Fruit fly (Drosophila melanogaster) whole organism, adult: ENCODE data around the gene CG13043.

Experiments
- CG11617 ChIP-seq: fragments of 200-800 bp; sonication (Bioruptor generic); optimal IDR thresholded peaks from 2 replicates; lab custom pipeline; 2017; ENCODE audit warnings: mild to moderate bottlenecking, missing biosample characterization, missing genetic modification reagents, missing genetic modification characterization
- CG12768 ChIP-seq: fragments of 200-800 bp; sonication (Bioruptor generic); optimal IDR thresholded peaks from 2 replicates; lab custom pipeline; 2017; ENCODE audit warnings: missing biosample characterization, missing genetic modification characterization, mild to moderate bottlenecking, moderate library complexity, missing genetic modification reagents
- CG14711 ChIP-seq: fragments of 200-800 bp; sonication (Bioruptor generic); optimal IDR thresholded peaks from 2 replicates; lab custom pipeline; 2018; ENCODE audit warnings: missing biosample characterization, mild to moderate bottlenecking, missing genetic modification characterization, moderate library complexity
- CG1620 ChIP-seq: fragments of 200-800 bp; sonication (Bioruptor generic); optimal IDR thresholded peaks from 2 replicates; lab custom pipeline; 2016; ENCODE audit warnings: missing biosample characterization, missing genetic modification characterization
- CG33017 ChIP-seq: fragments of 200-800 bp; sonication (Bioruptor generic); optimal IDR thresholded peaks from 2 replicates; lab custom pipeline; 2018; ENCODE audit warnings: missing biosample characterization, mild to moderate bottlenecking, missing genetic modification characterization, moderate library complexity
- CG5204 ChIP-seq: fragments of 200-800 bp; sonication (Bioruptor generic); optimal IDR thresholded peaks from 2 replicates; lab custom pipeline; 2016; ENCODE audit warnings: missing biosample characterization, missing genetic modification characterization
- CG7045 ChIP-seq: fragments of 200-800 bp; sonication (Bioruptor generic); optimal IDR thresholded peaks from 2 replicates; lab custom pipeline; 2017; ENCODE audit warnings: missing biosample characterization, mild to moderate bottlenecking, missing genetic modification characterization
- CG7101 ChIP-seq: fragments of 200-800 bp; sonication (Bioruptor generic); optimal IDR thresholded peaks from 2 replicates; lab custom pipeline; 2018; ENCODE audit warnings: missing biosample characterization, mild to moderate bottlenecking, missing genetic modification characterization, moderate library complexity
- Clk ChIP-seq: fragments of 200-800 bp; sonication (Bioruptor generic); optimal IDR thresholded peaks from 2 replicates; lab custom pipeline; 2017; ENCODE audit warnings: missing biosample characterization, missing genetic modification characterization
- Crg-1 ChIP-seq: fragments of 200-800 bp; sonication (Bioruptor generic); optimal IDR thresholded peaks from 2 replicates; lab custom pipeline; 2016; ENCODE audit warnings: missing biosample characterization, missing genetic modification characterization
- Hr96 ChIP-seq: fragments of 200-800 bp; sonication (Bioruptor generic); optimal IDR thresholded peaks from 2 replicates; lab custom pipeline; 2016; ENCODE audit warnings: missing biosample characterization, missing genetic modification characterization
- Mnt ChIP-seq: fragments of 200-800 bp; sonication (Bioruptor generic); optimal IDR thresholded peaks from 2 replicates; lab custom pipeline; 2016; ENCODE audit warnings: missing biosample characterization, mild to moderate bottlenecking, missing genetic modification characterization
- bab1 ChIP-seq: fragments of 200-800 bp; sonication (Bioruptor generic); optimal IDR thresholded peaks from 3 replicates; lab custom pipeline; 2019; ENCODE audit warnings: missing biosample characterization, mild to moderate bottlenecking, missing genetic modification characterization, moderate library complexity
- cic ChIP-seq: fragments of 200-800 bp; sonication (Bioruptor generic); optimal IDR thresholded peaks from 2 replicates; lab custom pipeline; 2017; ENCODE audit warnings: missing biosample characterization, mild to moderate bottlenecking, missing genetic modification characterization, moderate library complexity
- cnc ChIP-seq, 2 experiments: fragments of >200 bp; optimal IDR thresholded peaks; 2 replicates each; lab custom pipeline; 2017
- kay ChIP-seq: fragments of 200-800 bp; sonication (Bioruptor generic); peaks from one replicate; lab custom pipeline; 2016; ENCODE audit warnings: missing biosample characterization, missing genetic modification characterization, borderline replicate concordance
- ovo ChIP-seq: fragments of 200-800 bp; sonication (Bioruptor generic); optimal IDR thresholded peaks from 2 replicates; lab custom pipeline; 2016; ENCODE audit warnings: missing biosample characterization, missing genetic modification characterization
- pad ChIP-seq: fragments of 200-800 bp; sonication (Bioruptor generic); optimal IDR thresholded peaks from 3 replicates; lab custom pipeline; 2017; ENCODE audit warnings: missing biosample characterization, missing genetic modification characterization, mild to moderate bottlenecking, moderate library complexity, missing genetic modification reagents
- tj ChIP-seq: fragments of 200-800 bp; sonication (Bioruptor generic); optimal IDR thresholded peaks from 3 replicates; lab custom pipeline; 2017; ENCODE audit warnings: missing biosample characterization, mild to moderate bottlenecking, missing genetic modification characterization, moderate library complexity
- toe ChIP-seq: fragments of 200-800 bp; sonication (Bioruptor generic); optimal IDR thresholded peaks from 2 replicates; lab custom pipeline; 2016; ENCODE audit warnings: missing biosample characterization, missing genetic modification characterization

Gene CG13043

DNA sequence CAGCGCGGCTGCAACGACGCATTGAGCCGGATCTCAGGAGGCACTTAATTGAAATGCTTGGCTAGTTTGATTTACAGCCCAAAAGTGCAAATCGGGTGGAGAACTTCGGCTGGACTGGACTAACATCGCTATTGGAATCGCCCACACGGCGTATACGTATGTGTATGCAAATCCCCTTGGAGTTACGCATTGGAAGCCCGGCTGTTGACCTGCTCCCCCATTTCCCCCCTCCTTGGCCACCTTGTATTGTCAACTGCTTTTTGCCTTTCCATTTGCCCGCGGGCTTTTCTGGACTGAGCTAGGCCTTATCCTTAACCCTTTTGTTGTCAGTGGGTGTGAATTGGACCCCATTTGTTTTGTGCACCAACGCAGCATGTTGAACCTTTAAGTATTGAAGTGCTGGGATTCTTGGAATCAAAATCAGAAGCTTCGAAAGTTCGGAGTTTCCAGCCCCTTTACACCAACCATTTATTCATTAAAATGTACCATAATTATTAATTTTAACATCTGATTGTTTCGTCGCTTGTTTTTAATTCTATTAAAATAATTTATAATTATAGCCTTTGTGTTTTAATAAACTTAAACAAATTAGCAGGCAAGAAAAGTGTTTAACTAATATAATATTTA lies 30.2 kb downstream of the CG13043 start:
- TF ChIP-seq tj (GFP tag; lab: Kevin White, UChicago) (no peak), ovo (GFP tag; lab: Kevin White, UChicago) (no peak), cic (GFP tag; lab: Kevin White, UChicago) (no peak)

DNA sequence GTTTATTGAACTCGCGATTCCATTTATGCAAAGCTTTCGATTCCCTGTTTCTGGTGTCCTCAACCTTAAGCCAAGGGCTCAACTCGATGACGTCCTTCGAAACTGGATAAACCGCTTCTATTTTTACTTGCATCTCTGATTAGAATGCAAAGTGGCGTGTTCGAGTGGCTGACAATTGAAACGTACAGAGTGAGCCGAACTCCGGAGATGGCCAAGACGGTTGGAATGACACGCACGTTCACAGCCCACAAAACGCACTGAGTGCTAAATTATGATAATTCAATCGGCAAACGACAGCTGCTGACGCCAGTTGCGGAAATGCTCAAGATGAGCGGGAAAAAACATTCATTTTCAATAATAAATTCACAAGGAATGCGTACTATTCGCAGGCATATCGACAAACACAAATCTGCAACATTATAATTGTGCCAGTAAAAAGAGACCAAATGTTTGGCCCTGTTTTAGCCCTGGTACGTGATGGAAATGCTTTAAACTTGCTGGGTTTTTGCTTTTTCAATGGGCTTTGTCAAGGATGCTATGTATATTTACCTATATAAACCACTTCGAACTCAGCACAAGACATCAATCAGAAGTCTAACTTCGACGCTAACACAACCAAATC lies 33.2 kb downstream of the CG13043 start, which contains the start of gene CG13066:
CG13066 (plus strand) TSS at position 572 of the 622 bp plus-strand sequence.
- TF ChIP-seq CG1620 (GFP tag; lab: Kevin White, UChicago) (no peak), CG11617 (GFP tag; lab: Kevin White, UChicago) (no peak), Hr96 (GFP tag; lab: Kevin White, UChicago) (no peak), CG12768 (GFP tag; lab: Kevin White, UChicago) (no peak), cic (GFP tag; lab: Kevin White, UChicago) (no peak), CG14711 (no peak), pad (no peak), CG5204 (GFP tag; lab: Kevin White, UChicago) (no peak), bab1 (no peak), toe (no peak), ovo (GFP tag; lab: Kevin White, UChicago) (no peak)

DNA sequence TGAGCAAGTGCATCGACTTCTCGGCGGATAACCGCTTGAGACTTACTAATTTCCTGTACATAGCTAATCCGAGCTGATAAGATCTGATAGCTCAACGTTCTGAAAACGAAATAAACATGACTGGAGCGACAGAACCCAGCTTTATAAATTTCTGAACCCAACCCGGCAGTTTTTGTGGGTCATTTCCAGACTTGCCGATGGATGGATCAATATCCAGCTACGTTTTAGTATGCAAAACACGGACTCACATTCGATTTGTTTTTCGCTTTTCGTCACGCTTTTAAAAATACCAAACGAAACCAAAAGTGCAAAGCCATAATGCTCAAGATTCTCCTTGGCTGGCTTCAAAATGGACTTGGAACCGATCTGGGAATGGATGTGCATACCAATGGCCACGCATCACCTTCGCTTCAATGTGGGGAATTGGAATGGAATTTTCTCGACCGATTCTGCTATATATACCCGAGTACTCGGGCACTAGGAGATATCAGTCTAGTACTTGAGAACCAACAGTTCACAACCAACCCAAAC lies 34.8 kb downstream of the CG13043 start, which contains the start of the genes CG34248 and CG13067:
CG34248 (minus strand) TSS at position 101 of the 531 bp plus-strand sequence.
CG13067 (plus strand) TSS at position 481 of the 531 bp plus-strand sequence.
- no peak for TF ChIP-seq Mnt (GFP tag; lab: Kevin White, UChicago)
- no peak for TF ChIP-seq CG33017 (tag; lab: Kevin White, UChicago)
- TF ChIP-seq CG5204 (GFP tag; lab: Kevin White, UChicago): no peak
- no peak for TF ChIP-seq CG12768 (GFP tag; lab: Kevin White, UChicago)

DNA sequence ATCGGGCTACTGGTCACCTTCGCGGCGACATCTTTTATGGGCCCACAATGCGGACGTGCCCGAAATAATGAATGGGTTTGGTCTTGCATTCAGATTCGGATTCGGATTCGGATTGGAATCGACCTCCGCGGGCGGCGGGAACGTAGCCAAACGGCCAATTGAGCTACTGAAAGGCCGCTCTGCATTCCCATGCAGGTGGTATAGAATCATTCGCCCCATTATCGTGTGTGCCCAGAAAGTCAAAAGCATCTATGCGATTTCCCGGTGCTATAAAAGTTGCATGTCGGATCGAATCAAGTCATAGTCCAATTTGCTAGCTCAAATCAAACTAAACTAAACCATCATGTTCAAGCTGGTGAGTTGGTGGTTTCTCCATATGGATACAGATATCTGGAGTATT lies 36.6 kb downstream of the CG13043 start, which contains the start of gene CG13068:
CG13068 (plus strand) TSS at position 301 of the 400 bp plus-strand sequence.
- TF ChIP-seq cnc (optimal IDR thresholded peaks at IDR 0.05; lab: Kevin White, UChicago) (no peak), kay (GFP tag; lab: Kevin White, UChicago) (no peak), CG14711 (no peak), CG5204 (GFP tag; lab: Kevin White, UChicago) (no peak), CG7045 (GFP tag; lab: Kevin White, UChicago) (no peak), toe (no peak), Mnt (GFP tag; lab: Kevin White, UChicago) (no peak), CG1620 (GFP tag; lab: Kevin White, UChicago) (no peak), CG7101 (no peak), tj (GFP tag; lab: Kevin White, UChicago) (no peak), Hr96 (GFP tag; lab: Kevin White, UChicago) (no peak), pad (no peak), Crg-1 (GFP tag; lab: Kevin White, UChicago) (no peak), CG33017 (tag; lab: Kevin White, UChicago) (no peak), cic (GFP tag; lab: Kevin White, UChicago) (no peak), ovo (GFP tag; lab: Kevin White, UChicago) (no peak), bab1 (no peak), CG12768 (GFP tag; lab: Kevin White, UChicago) (no peak), Clk (no peak)

DNA sequence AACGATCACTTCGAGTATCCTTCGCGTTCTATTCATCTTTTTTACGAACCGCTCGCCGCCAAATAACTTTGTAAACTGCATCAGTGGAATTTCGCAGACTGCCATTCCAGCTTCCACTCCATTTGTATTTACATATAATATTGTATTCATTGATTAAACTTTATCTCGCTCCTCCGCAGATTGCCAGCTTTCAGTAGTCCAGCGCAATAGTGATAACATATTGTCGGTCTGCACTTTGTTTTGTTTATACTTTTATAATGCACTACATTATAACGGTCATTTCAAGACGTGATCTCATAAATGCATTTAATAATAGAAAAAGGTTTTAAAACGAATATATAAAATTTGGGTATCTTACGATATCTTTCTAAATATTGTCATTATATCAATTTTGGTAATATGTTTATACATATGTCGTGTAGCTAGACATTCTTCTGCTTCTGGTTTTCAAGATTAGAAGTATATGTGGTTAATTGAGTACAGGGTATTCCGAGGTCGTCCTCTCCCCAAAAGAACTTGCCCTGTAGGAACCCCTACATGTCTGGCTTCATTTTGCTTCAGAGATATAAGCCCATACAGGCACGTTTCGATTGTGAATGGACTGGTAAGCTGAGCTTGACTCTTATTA lies 37.5 kb downstream of the CG13043 start, which contains the start of gene CG4950:
CG4950 (minus strand) TSS at position 51 of the 628 bp plus-strand sequence.
- TF ChIP-seq bab1: no peak
- no peak for TF ChIP-seq Hr96 (GFP tag; lab: Kevin White, UChicago)
- TF ChIP-seq Mnt (GFP tag; lab: Kevin White, UChicago): no peak
- no peak for TF ChIP-seq CG1620 (GFP tag; lab: Kevin White, UChicago)
- TF ChIP-seq cnc (optimal IDR thresholded peaks at IDR 0.05; lab: Kevin White, UChicago): no peak
- TF ChIP-seq cic (GFP tag; lab: Kevin White, UChicago): no peak
- TF ChIP-seq Crg-1 (GFP tag; lab: Kevin White, UChicago): no peak
- no peak for TF ChIP-seq CG14711
- TF ChIP-seq ovo (GFP tag; lab: Kevin White, UChicago): no peak
- TF ChIP-seq CG5204 (GFP tag; lab: Kevin White, UChicago): no peak
- TF ChIP-seq CG11617 (GFP tag; lab: Kevin White, UChicago): no peak

DNA sequence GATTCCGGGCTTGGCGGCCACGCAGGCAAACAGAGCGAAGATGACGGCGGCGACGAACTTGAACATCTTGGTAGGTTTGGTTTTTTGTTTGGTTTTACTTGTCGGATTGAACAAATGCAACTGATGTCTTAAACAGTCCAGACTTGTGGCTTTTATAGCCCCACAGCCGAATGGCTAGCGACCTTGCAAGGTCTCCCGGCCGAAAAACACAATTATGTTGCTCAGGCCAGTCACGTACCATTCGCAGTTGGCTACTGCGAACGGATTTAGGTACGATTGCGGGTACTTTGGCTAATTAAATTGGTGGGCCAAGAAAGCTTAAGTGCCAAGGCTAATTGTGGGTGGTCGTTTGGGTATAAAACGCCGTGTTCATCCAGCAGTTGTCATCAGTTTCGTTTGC lies 40.7 kb downstream of the CG13043 start, which contains the start of the genes CG13051 and CG13069:
CG13051 (minus strand) TSS at position 101 of the 400 bp plus-strand sequence.
CG13069 (plus strand) TSS at position 386 of the 400 bp plus-strand sequence.
- TF ChIP-seq cic (GFP tag; lab: Kevin White, UChicago) (no peak), Crg-1 (GFP tag; lab: Kevin White, UChicago) (no peak), Clk (no peak), Mnt (GFP tag; lab: Kevin White, UChicago) (no peak), pad (no peak), CG7101 (no peak), ovo (GFP tag; lab: Kevin White, UChicago) (no peak), cnc (optimal IDR thresholded peaks at IDR 0.05; lab: Kevin White, UChicago) (no peak), CG7045 (GFP tag; lab: Kevin White, UChicago) (no peak), Hr96 (GFP tag; lab: Kevin White, UChicago) (no peak), toe (no peak), CG1620 (GFP tag; lab: Kevin White, UChicago) (no peak)
